Fruit fly (Drosophila melanogaster): ENCODE measurements around the gene BI-1.

BI-1 gene

DNA sequence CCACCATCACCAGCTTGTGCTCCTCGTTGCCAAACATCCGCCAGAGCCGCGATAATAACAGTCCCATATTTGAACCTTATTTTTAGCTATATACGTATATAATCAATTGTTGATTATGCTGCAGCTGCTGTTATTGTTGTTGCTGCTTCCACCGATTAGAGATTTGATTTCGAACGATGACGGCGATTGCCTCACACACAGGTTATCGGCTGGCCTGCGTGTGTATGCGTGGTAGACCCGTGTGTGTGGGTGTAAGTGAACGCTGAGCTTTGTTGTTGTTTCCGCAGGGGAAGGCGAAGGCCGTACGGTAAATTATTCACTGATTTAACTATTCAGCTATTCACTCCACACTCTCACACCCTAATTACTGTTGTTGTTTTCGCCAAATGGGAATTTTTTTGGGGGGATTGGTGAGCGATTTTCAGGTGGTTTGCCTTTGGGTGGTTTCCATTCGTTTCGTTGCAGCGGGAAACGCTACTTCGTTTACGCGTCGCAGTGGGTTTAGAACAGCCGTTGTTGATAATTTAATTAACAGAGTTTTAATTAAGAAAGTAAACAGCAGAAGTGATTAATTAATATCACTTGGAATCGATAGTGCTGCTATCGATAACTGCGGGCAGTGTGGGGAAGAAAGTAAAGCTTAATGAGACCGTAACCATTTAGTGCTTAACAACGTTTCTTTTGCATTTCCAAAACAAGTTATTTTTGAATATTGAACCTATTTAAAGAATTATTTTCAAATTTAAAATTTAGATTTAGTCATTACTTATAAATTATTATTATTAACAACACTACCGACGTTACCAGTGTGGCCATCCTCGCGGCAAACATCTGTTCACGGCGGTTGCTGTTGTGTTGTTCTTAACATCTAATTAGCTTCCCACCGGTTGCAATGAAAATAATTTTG, 9.3 kb downstream of the BI-1 start, which contains the start of the genes Arl5 and CG13671 (continued):
- peak in 1 of 2 experiments; percentile 83 for TF ChIP-seq bsh (GFP tag; optimal IDR thresholded peaks at IDR 0.05)
- TF ChIP-seq Stat92E (GFP tag; optimal IDR thresholded peaks at IDR 0.05) = peak in 1 of 3 experiments; percentile 10
- TF ChIP-seq CG7372 (GFP tag; IDR thresholded peaks at IDR 0.05) = peak; percentile 33; the same call in 1 of the 2 replicates
- no peak for TF ChIP-seq Kr (GFP tag; optimal IDR thresholded peaks at IDR 0.05)
- TF ChIP-seq CG10959 (GFP tag; IDR thresholded peaks at IDR 0.05) = peak; percentile 23; the same call in 1 of the 2 replicates
- TF ChIP-seq vvl (GFP tag; IDR thresholded peaks at IDR 0.05) = peak; percentile 91
- peak; percentile 83 for TF ChIP-seq CG4424 (GFP tag; optimal IDR thresholded peaks at IDR 0.05)
- TF ChIP-seq CG14965 (GFP tag; optimal IDR thresholded peaks at IDR 0.05; ENCODE audit: borderline replicate concordance) = no peak
- peak; percentile 77 for TF ChIP-seq Mad (GFP tag; optimal IDR thresholded peaks at IDR 0.05)
- peak; percentile 34 for TF ChIP-seq jumu (GFP tag; optimal IDR thresholded peaks at IDR 0.05)
- TF ChIP-seq CG1602 (GFP tag; optimal IDR thresholded peaks at IDR 0.05) = peak; percentile 85
- TF ChIP-seq BEAF-32 (GFP tag; optimal IDR thresholded peaks at IDR 0.05) = peak; percentile 85
- peak; percentile 89 for TF ChIP-seq Xbp1 (GFP tag; optimal IDR thresholded peaks at IDR 0.05)
- peak; percentile 62 for TF ChIP-seq tx (GFP tag; optimal IDR thresholded peaks at IDR 0.05)
- TF ChIP-seq CG32772 (GFP tag; IDR thresholded peaks at IDR 0.05) = peak; percentile 83
- no peak for TF ChIP-seq slp2 (GFP tag; optimal IDR thresholded peaks at IDR 0.05)
- TF ChIP-seq Ets97D (GFP tag; optimal IDR thresholded peaks at IDR 0.05) = peak; percentile 77
- TF ChIP-seq CG3407 (GFP tag; optimal IDR thresholded peaks at IDR 0.05) = peak; percentile 57
- no peak for TF ChIP-seq hkb (optimal IDR thresholded peaks at IDR 0.05)
- TF ChIP-seq hkb (GFP tag; IDR thresholded peaks at IDR 0.05) = peak; percentile 73
- TF ChIP-seq CG13424 (tag; optimal IDR thresholded peaks at IDR 0.05) = peak; percentile 47
- TF ChIP-seq CG9797 (GFP tag; optimal IDR thresholded peaks at IDR 0.05) = peak; percentile 84
- peak; percentile 73 for TF ChIP-seq hbn (GFP tag; IDR thresholded peaks at IDR 0.05; ENCODE audit: partially characterized antibody)
- TF ChIP-seq MESR4 (GFP tag; optimal IDR thresholded peaks at IDR 0.05) = peak; percentile 83
- no peak for TF ChIP-seq CG6254 (GFP tag; optimal IDR thresholded peaks at IDR 0.05)
- TF ChIP-seq Lpt (GFP tag; optimal IDR thresholded peaks at IDR 0.05) = no peak
- TF ChIP-seq kah (GFP tag; optimal IDR thresholded peaks at IDR 0.05) = peak; percentile 28
- TF ChIP-seq E2f2 (GFP tag; IDR thresholded peaks at IDR 0.05) = peak; percentile 73
- peak; percentile 60 for TF ChIP-seq chif (GFP tag; optimal IDR thresholded peaks at IDR 0.05)
- peak; percentile 83 for TF ChIP-seq CG9727 (GFP tag; optimal IDR thresholded peaks at IDR 0.05)
- TF ChIP-seq ssp (GFP tag; IDR thresholded peaks at IDR 0.05) = peak; percentile 72
- no peak for TF ChIP-seq ham (GFP tag; IDR thresholded peaks at IDR 0.05)
- TF ChIP-seq CG8388 (GFP tag; optimal IDR thresholded peaks at IDR 0.05) = peak; percentile 75
- peak; percentile 27 for TF ChIP-seq CG4328 (GFP tag; optimal IDR thresholded peaks at IDR 0.05)
- TF ChIP-seq exex (tag; optimal IDR thresholded peaks at IDR 0.05) = peak; percentile 85
- peak; percentile 94 for TF ChIP-seq MBD-R2 (GFP tag; IDR thresholded peaks at IDR 0.05)
- no peak for TF ChIP-seq CG2678 (tag; optimal IDR thresholded peaks at IDR 0.05)
- TF ChIP-seq hb (GFP tag; IDR thresholded peaks at IDR 0.05; ENCODE audit: partially characterized antibody) = peak; percentile 77; the same call in 2 of the 3 replicates
- no peak for TF ChIP-seq lov (optimal IDR thresholded peaks at IDR 0.05)
- no peak for TF ChIP-seq lov (GFP tag; IDR thresholded peaks at IDR 0.05)
- no peak for TF ChIP-seq D (optimal IDR thresholded peaks at IDR 0.05)
- TF ChIP-seq D (GFP tag; optimal IDR thresholded peaks at IDR 0.05) = peak; percentile 65
- peak; percentile 47 for TF ChIP-seq CG7928 (GFP tag; optimal IDR thresholded peaks at IDR 0.05)
- peak; percentile 25 for TF ChIP-seq nau (GFP tag; optimal IDR thresholded peaks at IDR 0.05)
- TF ChIP-seq Hmx (GFP tag; optimal IDR thresholded peaks at IDR 0.05) = peak; percentile 25
- TF ChIP-seq disco-r (GFP tag; optimal IDR thresholded peaks at IDR 0.05) = no peak
- peak; percentile 84; the same call in 2 of the 4 replicates for TF ChIP-seq chinmo (GFP tag; IDR thresholded peaks at IDR 0.05; ENCODE audit: partially characterized antibody)
- 0 out of 2 replicates have a peak, but pooled peaks have one; percentile 2 for TF ChIP-seq dati (GFP tag; IDR thresholded peaks at IDR 0.05)
